Fruit fly (Drosophila melanogaster) whole organism, embryonic: Measurements from ENCODE around the gene Strip.

ENCODE experiments used
- Aef1 ChIP-seq: fragments of 200-800 bp; sonication (Bioruptor generic); IDR thresholded peaks from 3 replicates; pipeline ENCODE4 v1.3.6; 2022; ENCODE audit warnings: missing biosample characterization, missing genetic modification characterization
- BEAF-32 ChIP-seq: fragments of 200-800 bp; sonication (Bioruptor generic); optimal IDR thresholded peaks from 3 replicates; lab custom pipeline; 2017; ENCODE audit warnings: missing biosample characterization, missing genetic modification characterization, mild to moderate bottlenecking, moderate library complexity, missing genetic modification reagents
- CG10147 ChIP-seq: fragments of 200-800 bp; sonication (Bioruptor generic); optimal IDR thresholded peaks from 2 replicates; lab custom pipeline; 2019; ENCODE audit warnings: missing biosample characterization, mild to moderate bottlenecking, missing genetic modification characterization, moderate library complexity
- CG10274 ChIP-seq: fragments of 200-800 bp; sonication (Bioruptor generic); optimal IDR thresholded peaks from 3 replicates; lab custom pipeline; 2017; ENCODE audit warnings: missing biosample characterization, mild to moderate bottlenecking, missing genetic modification characterization
- CG10462 ChIP-seq: fragments of 200-800 bp; sonication (Bioruptor generic); optimal IDR thresholded peaks from 2 replicates; lab custom pipeline; 2016; ENCODE audit warnings: missing biosample characterization, missing genetic modification characterization
- CG10654 ChIP-seq: fragments of 200-800 bp; sonication (Bioruptor generic); optimal IDR thresholded peaks from 2 replicates; lab custom pipeline; 2016; ENCODE audit warnings: missing biosample characterization, missing genetic modification characterization
- CG11093 ChIP-seq: fragments of 200-800 bp; sonication (Bioruptor generic); IDR thresholded peaks from 3 replicates; pipeline ENCODE4 v1.3.6; 2022; ENCODE audit warnings: missing biosample characterization, missing genetic modification characterization
- CG12155 ChIP-seq: fragments of 200-800 bp; sonication (Bioruptor generic); optimal IDR thresholded peaks from 3 replicates; lab custom pipeline; 2016; ENCODE audit warnings: missing biosample characterization, missing genetic modification characterization
- CG12744 ChIP-seq: fragments of 200-800 bp; sonication (Bioruptor generic); optimal IDR thresholded peaks from 2 replicates; lab custom pipeline; 2016; ENCODE audit warnings: missing biosample characterization, missing genetic modification characterization
- CG12769 ChIP-seq: fragments of 200-800 bp; sonication (Bioruptor generic); optimal IDR thresholded peaks from 2 replicates; lab custom pipeline; 2019; ENCODE audit warnings: missing biosample characterization, mild to moderate bottlenecking, missing genetic modification characterization, moderate library complexity
- CG13424 ChIP-seq: fragments of 200-800 bp; sonication (Bioruptor generic); optimal IDR thresholded peaks from 2 replicates; lab custom pipeline; 2019; ENCODE audit warnings: missing biosample characterization, mild to moderate bottlenecking, missing genetic modification characterization, moderate library complexity
- CG1529 ChIP-seq: fragments of 200-800 bp; sonication (Bioruptor generic); optimal IDR thresholded peaks from 3 replicates; lab custom pipeline; 2018; ENCODE audit warnings: missing biosample characterization, missing genetic modification characterization
- CG15514 ChIP-seq: fragments of 200-800 bp; sonication (Bioruptor generic); optimal IDR thresholded peaks from 3 replicates; lab custom pipeline; 2017; ENCODE audit warnings: missing biosample characterization, missing genetic modification characterization, mild to moderate bottlenecking, moderate library complexity, missing genetic modification reagents
- CG15601 ChIP-seq: fragments of 200-800 bp; sonication (Bioruptor generic); optimal IDR thresholded peaks from 3 replicates; lab custom pipeline; 2019; ENCODE audit warnings: missing biosample characterization, mild to moderate bottlenecking, missing genetic modification characterization, moderate library complexity
- CG16815 ChIP-seq: fragments of 200-800 bp; sonication (Bioruptor generic); optimal IDR thresholded peaks from 3 replicates; lab custom pipeline; 2017; ENCODE audit warnings: missing biosample characterization, mild to moderate bottlenecking, missing genetic modification characterization
- CG16863 ChIP-seq: fragments of 200-800 bp; sonication (Bioruptor generic); optimal IDR thresholded peaks from 3 replicates; lab custom pipeline; 2016; ENCODE audit warnings: missing biosample characterization, missing genetic modification characterization
- CG17802 ChIP-seq: fragments of 200-800 bp; sonication (Bioruptor generic); optimal IDR thresholded peaks from 2 replicates; lab custom pipeline; 2018; ENCODE audit warnings: missing biosample characterization, mild to moderate bottlenecking, missing genetic modification characterization, moderate library complexity
- CG18476 ChIP-seq: fragments of 200-800 bp; sonication (Bioruptor generic); optimal IDR thresholded peaks from 2 replicates; lab custom pipeline; 2016; ENCODE audit warnings: missing biosample characterization, mild to moderate bottlenecking, missing genetic modification characterization
- CG2129 ChIP-seq: fragments of 200-800 bp; sonication (Bioruptor generic); IDR thresholded peaks from 2 replicates; pipeline ENCODE4 v1.3.6; 2022; ENCODE audit warnings: missing biosample characterization, missing genetic modification characterization; ENCODE audit not compliant: partially characterized antibody
- CG3407 ChIP-seq: fragments of 200-800 bp; sonication (Bioruptor generic); optimal IDR thresholded peaks from 2 replicates; lab custom pipeline; 2018; ENCODE audit warnings: missing biosample characterization, mild to moderate bottlenecking, missing genetic modification characterization
- CG4820 ChIP-seq: fragments of 200-800 bp; sonication (Bioruptor generic); optimal IDR thresholded peaks from 3 replicates; lab custom pipeline; 2016; ENCODE audit warnings: missing biosample characterization, missing genetic modification characterization
- CG8924 ChIP-seq: fragments of 200-800 bp; optimal IDR thresholded peaks from 3 replicates; lab custom pipeline; 2019; ENCODE audit warnings: missing biosample characterization, mild to moderate bottlenecking, missing genetic modification characterization, moderate library complexity
- Dll ChIP-seq: fragments of 200-800 bp; sonication (Bioruptor generic); IDR thresholded peaks from 4 replicates; pipeline ENCODE4 v1.3.6; 2022; ENCODE audit warnings: missing biosample characterization, missing genetic modification characterization; ENCODE audit not compliant: partially characterized antibody
- Hmr ChIP-seq: fragments of 200-800 bp; sonication (Bioruptor generic); optimal IDR thresholded peaks from 3 replicates; lab custom pipeline; 2017; ENCODE audit warnings: mild to moderate bottlenecking, missing biosample characterization, missing genetic modification reagents, missing genetic modification characterization
- Hr78 ChIP-seq, 2 experiments: fragments of 200-800 bp in 1 of 2; fragments of >200 bp in 1 of 2; sonication (Bioruptor generic) in 1 of 2; optimal IDR thresholded peaks; 2 replicates each; lab custom pipeline; 2017 to 2019; ENCODE audit warnings: missing biosample characterization in 2 of 2, missing genetic modification characterization in 2 of 2, mild to moderate bottlenecking in 1 of 2, moderate library complexity in 1 of 2
- Med ChIP-seq: fragments of 200-800 bp; sonication (Bioruptor generic); peaks from one replicate; lab custom pipeline; 2016; ENCODE audit warnings: missing biosample characterization, missing genetic modification characterization, mild to moderate bottlenecking, inconsistent platforms, moderate library complexity
- Taf1 ChIP-seq: fragments of 200-800 bp; sonication (Bioruptor generic); IDR thresholded peaks from 2 replicates; pipeline ENCODE4 v1.3.6; 2022; ENCODE audit warnings: missing biosample characterization, missing genetic modification characterization
- ab ChIP-seq: fragments of 200-800 bp; sonication (Bioruptor generic); optimal IDR thresholded peaks from 2 replicates; lab custom pipeline; 2016; ENCODE audit warnings: missing biosample characterization, missing genetic modification characterization
- aop ChIP-seq: fragments of 200-800 bp; sonication (Bioruptor generic); IDR thresholded peaks from 2 replicates; pipeline ENCODE4 v1.3.6; 2022; ENCODE audit warnings: missing biosample characterization, missing genetic modification characterization
- ash1 ChIP-seq: fragments of 200-800 bp; sonication (Bioruptor generic); optimal IDR thresholded peaks from 2 replicates; lab custom pipeline; 2018; ENCODE audit warnings: missing biosample characterization, mild to moderate bottlenecking, missing genetic modification characterization
- bbx ChIP-seq: fragments of 200-800 bp; sonication (Bioruptor generic); IDR thresholded peaks from 2 replicates; pipeline ENCODE4 v1.3.6; 2022; ENCODE audit warnings: missing biosample characterization, missing genetic modification characterization; ENCODE audit not compliant: partially characterized antibody
- bsh ChIP-seq, 2 experiments: fragments of 200-800 bp; sonication (Bioruptor generic); optimal IDR thresholded peaks; 2 replicates each; lab custom pipeline; 2017 to 2018; ENCODE audit warnings: mild to moderate bottlenecking in 2 of 2, missing biosample characterization in 2 of 2, missing genetic modification characterization in 2 of 2, moderate library complexity in 1 of 2
- crol ChIP-seq: fragments of 200-800 bp; sonication (Bioruptor generic); IDR thresholded peaks from 2 replicates; pipeline ENCODE4 v1.3.6; 2022; ENCODE audit warnings: missing biosample characterization, missing genetic modification characterization
- dpn ChIP-seq, 2 experiments: fragments of 200-800 bp; sonication (Bioruptor generic); optimal IDR thresholded peaks; 3 replicates each; lab custom pipeline; 2016; ENCODE audit warnings: missing biosample characterization in 2 of 2, missing genetic modification characterization in 2 of 2
- esg ChIP-seq: fragments of 200-800 bp; sonication (Bioruptor generic); conservative IDR thresholded peaks from 2 replicates; pipeline ENCODE4 v1.3.6; 2022; ENCODE audit warnings: missing biosample characterization, missing genetic modification characterization
- fd64A ChIP-seq: fragments of 200-800 bp; sonication (Bioruptor generic); optimal IDR thresholded peaks from 3 replicates; lab custom pipeline; 2018; ENCODE audit warnings: missing biosample characterization, mild to moderate bottlenecking, missing genetic modification characterization
- gfzf ChIP-seq: fragments of 200-800 bp; sonication (Bioruptor generic); optimal IDR thresholded peaks from 2 replicates; lab custom pipeline; 2016; ENCODE audit warnings: missing biosample characterization, mild to moderate bottlenecking, missing genetic modification characterization, moderate library complexity
- hb ChIP-seq: fragments of 200-800 bp; sonication (Bioruptor generic); IDR thresholded peaks from 3 replicates; pipeline ENCODE4 v1.3.6; 2022; ENCODE audit warnings: missing biosample characterization, missing genetic modification characterization; ENCODE audit not compliant: partially characterized antibody
- hbn ChIP-seq: fragments of 200-800 bp; sonication (Bioruptor generic); IDR thresholded peaks from 2 replicates; pipeline ENCODE4 v1.3.6; 2022; ENCODE audit warnings: missing biosample characterization, missing genetic modification characterization; ENCODE audit not compliant: partially characterized antibody
- insv ChIP-seq, 2 experiments: fragments of 200-800 bp; sonication (Bioruptor generic); optimal IDR thresholded peaks; 3 replicates each; lab custom pipeline; 2016 to 2018; ENCODE audit warnings: missing biosample characterization in 2 of 2, missing genetic modification characterization in 2 of 2
- lab ChIP-seq: fragments of 200-800 bp; sonication (Bioruptor generic); optimal IDR thresholded peaks from 3 replicates; lab custom pipeline; 2017; ENCODE audit warnings: missing biosample characterization, missing genetic modification characterization, mild to moderate bottlenecking, moderate library complexity, missing genetic modification reagents
- mam ChIP-seq: fragments of 200-800 bp; sonication (Bioruptor generic); optimal IDR thresholded peaks from 3 replicates; lab custom pipeline; 2016; ENCODE audit warnings: missing biosample characterization, missing genetic modification characterization
- prd ChIP-seq, 3 experiments: fragments of >200 bp in 2 of 3; fragments of 200-800 bp in 1 of 3; sonication (Bioruptor generic) in 1 of 3; optimal IDR thresholded peaks in 2 of 3; IDR thresholded peaks in 1 of 3; 2 replicates in 2 of 3; 3 replicates in 1 of 3; pipeline versions ENCODE4 v1.3.6 to Lab custom; 2017 to 2022; ENCODE audit warnings: missing biosample characterization in 1 of 3, missing genetic modification characterization in 1 of 3
- scrt ChIP-seq: fragments of 200-800 bp; sonication (Bioruptor generic); optimal IDR thresholded peaks from 2 replicates; lab custom pipeline; 2018; ENCODE audit warnings: missing biosample characterization, mild to moderate bottlenecking, missing genetic modification characterization, moderate library complexity
- seq ChIP-seq: fragments of 200-800 bp; sonication (Bioruptor generic); IDR thresholded peaks from 2 replicates; pipeline ENCODE4 v1.3.6; 2022; ENCODE audit warnings: missing biosample characterization, missing genetic modification characterization
- slbo ChIP-seq: fragments of 200-800 bp; sonication (Bioruptor generic); IDR thresholded peaks from 2 replicates; pipeline ENCODE4 v1.3.6; 2022; ENCODE audit warnings: missing biosample characterization, missing genetic modification characterization
- stc ChIP-seq: fragments of 200-800 bp; sonication (Bioruptor generic); IDR thresholded peaks from 2 replicates; pipeline ENCODE4 v1.3.6; 2022; ENCODE audit warnings: missing biosample characterization, missing genetic modification characterization
- tgo ChIP-seq: fragments of 200-800 bp; sonication (Bioruptor generic); IDR thresholded peaks from 3 replicates; pipeline ENCODE4 v1.3.6; 2022; ENCODE audit warnings: missing biosample characterization, missing genetic modification characterization
- toy ChIP-seq: fragments of 200-800 bp; sonication (Bioruptor generic); IDR thresholded peaks from 2 replicates; pipeline ENCODE4 v1.3.6; 2022; ENCODE audit warnings: missing biosample characterization, missing genetic modification characterization

Strip gene

DNA sequence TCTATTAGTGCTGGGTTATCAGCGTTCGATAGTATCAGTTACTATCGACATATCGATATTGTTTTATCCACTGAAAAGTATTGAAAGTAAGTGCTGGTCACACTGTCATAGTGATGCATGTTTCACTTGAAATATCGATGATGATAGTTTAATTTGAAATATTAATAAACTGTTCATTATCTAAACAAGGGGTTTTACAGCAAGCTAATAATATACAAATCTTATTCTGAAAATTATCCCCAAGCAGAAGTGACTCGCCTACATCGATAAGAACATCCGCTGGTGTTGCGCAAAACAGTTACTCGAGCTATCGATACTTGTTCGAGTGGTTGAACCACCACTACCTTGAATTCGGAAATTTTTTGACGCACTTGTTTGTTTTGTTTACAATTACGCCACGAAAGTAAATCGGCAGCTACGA is 9.4 kb downstream of the Strip start, which contains the start of the genes PIG-C, CG12016 and Dpm2 (continued):
- no peak for TF ChIP-seq fd64A (GFP tag; lab: Kevin White, UChicago)
- no peak for TF ChIP-seq prd (optimal IDR thresholded peaks at IDR 0.05; lab: Kevin White, UChicago)
- TF ChIP-seq prd (GFP tag; IDR thresholded peaks at IDR 0.05; lab: Robert Waterston, UW), result peak; percentile 76
- peak; percentile 78 for TF ChIP-seq mam
- peak; percentile 72 for TF ChIP-seq CG12155 (GFP tag; lab: Kevin White, UChicago)
- peak; percentile 63 for TF ChIP-seq CG16863
- peak; percentile 64 for TF ChIP-seq CG4820 (GFP tag; lab: Kevin White, UChicago)
- TF ChIP-seq Taf1 (GFP tag; lab: Robert Waterston, UW), result no peak
- peak; percentile 95 for TF ChIP-seq bbx (GFP tag; lab: Robert Waterston, UW)
- no peak for TF ChIP-seq Hmr
- peak; percentile 69 for TF ChIP-seq CG15601 (tag; lab: Kevin White, UChicago)
- peak; percentile 81 for TF ChIP-seq slbo (GFP tag; lab: Robert Waterston, UW)
- peak; percentile 65; the same call in 2 of the 3 replicates for TF ChIP-seq tgo (GFP tag; lab: Robert Waterston, UW)
- TF ChIP-seq lab (GFP tag; lab: Kevin White, UChicago), result peak; percentile 68
- TF ChIP-seq BEAF-32 (GFP tag; lab: Kevin White, UChicago), result peak; percentile 100
- peak; percentile 76 to 82 for TF ChIP-seq dpn (GFP tag; optimal IDR thresholded peaks at IDR 0.05; lab: Kevin White, UChicago)
- TF ChIP-seq Dll, result peak; percentile 98
- TF ChIP-seq CG12769, result peak; percentile 53
- no peak for TF ChIP-seq stc (GFP tag; lab: Robert Waterston, UW)
- no peak for TF ChIP-seq aop
- TF ChIP-seq hbn, result peak; percentile 95
- peak in 1 of 2 experiments; percentile 43 for TF ChIP-seq bsh (GFP tag; optimal IDR thresholded peaks at IDR 0.05; lab: Kevin White, UChicago)
- TF ChIP-seq hb (GFP tag; lab: Robert Waterston, UW), result peak; percentile 96
- TF ChIP-seq ash1 (GFP tag; lab: Kevin White, UChicago), result no peak
- no peak for TF ChIP-seq CG10274 (GFP tag; lab: Kevin White, UChicago)
- TF ChIP-seq gfzf (GFP tag; lab: Kevin White, UChicago), result peak; percentile 68
- TF ChIP-seq CG3407, result peak; percentile 16
- TF ChIP-seq CG18476 (GFP tag; lab: Kevin White, UChicago), result peak; percentile 58
- 0 out of 3 replicates have a peak, but pooled peaks have one; percentile 20 for TF ChIP-seq CG11093 (GFP tag; lab: Robert Waterston, UW)
- peak; percentile 68 for TF ChIP-seq esg (GFP tag; lab: Robert Waterston, UW)
- TF ChIP-seq crol (GFP tag; lab: Robert Waterston, UW), result no peak
- peak; percentile 31 for TF ChIP-seq CG16815 (GFP tag; lab: Kevin White, UChicago)
- TF ChIP-seq CG2129 (GFP tag; lab: Robert Waterston, UW), result peak; percentile 95
- TF ChIP-seq CG10147, result peak; percentile 58
- TF ChIP-seq toy (GFP tag; lab: Robert Waterston, UW), result no peak
- peak; percentile 49 for TF ChIP-seq ab (GFP tag; lab: Kevin White, UChicago)
- no peak for TF ChIP-seq scrt (GFP tag; lab: Kevin White, UChicago)
- TF ChIP-seq CG1529 (GFP tag; lab: Kevin White, UChicago), result no peak
- TF ChIP-seq Hr78 (GFP tag; optimal IDR thresholded peaks at IDR 0.05; lab: Kevin White, UChicago), result no peak
- TF ChIP-seq Med (GFP tag; lab: Kevin White, UChicago), result peak; percentile 93
- peak; percentile 22 for TF ChIP-seq CG10654
- peak; percentile 44 for TF ChIP-seq Aef1 (GFP tag; lab: Robert Waterston, UW)
- TF ChIP-seq CG13424, result peak; percentile 74
- TF ChIP-seq CG8924, result no peak
- TF ChIP-seq CG17802 (tag; lab: Kevin White, UChicago), result peak; percentile 18
- no peak for TF ChIP-seq seq (GFP tag; lab: Robert Waterston, UW)
- no peak for TF ChIP-seq CG15514 (GFP tag; lab: Kevin White, UChicago)
- peak in 1 of 2 experiments; percentile 55 for TF ChIP-seq insv (GFP tag; optimal IDR thresholded peaks at IDR 0.05; lab: Kevin White, UChicago)
- TF ChIP-seq CG10462 (GFP tag; lab: Kevin White, UChicago), result peak; percentile 49
- TF ChIP-seq CG12744 (GFP tag; lab: Kevin White, UChicago), result peak; percentile 52
